Fruit fly (Drosophila melanogaster) whole organism, embryonic: Measurements from ENCODE around the gene TotA.
A peak's percentile ranks its signal among the peaks of the same experiment; 100 is the strongest.

Source experiments
- Aef1 ChIP-seq: fragments of 200-800 bp; sonication (Bioruptor generic); IDR thresholded peaks from 3 replicates; pipeline ENCODE4 v1.3.6; 2022; ENCODE audit warnings: missing biosample characterization, missing genetic modification characterization
- Bdp1 ChIP-seq: fragments of 200-800 bp; sonication (Bioruptor generic); optimal IDR thresholded peaks from 3 replicates; lab custom pipeline; 2016; ENCODE audit warnings: missing biosample characterization, missing genetic modification characterization
- CG10209 ChIP-seq: fragments of 200-800 bp; sonication (Bioruptor generic); optimal IDR thresholded peaks from 3 replicates; lab custom pipeline; 2017; ENCODE audit warnings: missing biosample characterization, mild to moderate bottlenecking, missing genetic modification characterization, missing genetic modification reagents
- CG10267 ChIP-seq: fragments of 200-800 bp; sonication (Bioruptor generic); optimal IDR thresholded peaks from 2 replicates; lab custom pipeline; 2018; ENCODE audit warnings: missing biosample characterization, mild to moderate bottlenecking, missing genetic modification characterization, moderate library complexity
- CG10654 ChIP-seq: fragments of 200-800 bp; sonication (Bioruptor generic); optimal IDR thresholded peaks from 2 replicates; lab custom pipeline; 2016; ENCODE audit warnings: missing biosample characterization, missing genetic modification characterization
- CG11398 ChIP-seq: fragments of 200-800 bp; sonication (Bioruptor generic); optimal IDR thresholded peaks from 2 replicates; lab custom pipeline; 2016; ENCODE audit warnings: missing biosample characterization, missing genetic modification characterization
- CG12391 ChIP-seq: fragments of 200-800 bp; sonication (Bioruptor generic); optimal IDR thresholded peaks from 3 replicates; lab custom pipeline; 2018; ENCODE audit warnings: missing biosample characterization, mild to moderate bottlenecking, missing genetic modification characterization, moderate library complexity
- CG13775 ChIP-seq: fragments of 200-800 bp; sonication (Bioruptor generic); optimal IDR thresholded peaks from 3 replicates; lab custom pipeline; 2017; ENCODE audit warnings: missing biosample characterization, mild to moderate bottlenecking, missing genetic modification characterization
- CG15011 ChIP-seq: fragments of 200-800 bp; sonication (Bioruptor generic); optimal IDR thresholded peaks from 3 replicates; lab custom pipeline; 2018; ENCODE audit warnings: missing biosample characterization, mild to moderate bottlenecking, missing genetic modification characterization
- CG16779 ChIP-seq: fragments of 200-800 bp; sonication (Bioruptor generic); IDR thresholded peaks from 2 replicates; pipeline ENCODE4 v1.3.6; 2022; ENCODE audit warnings: missing biosample characterization, missing genetic modification characterization
- CG2129 ChIP-seq: fragments of 200-800 bp; sonication (Bioruptor generic); IDR thresholded peaks from 2 replicates; pipeline ENCODE4 v1.3.6; 2022; ENCODE audit warnings: missing biosample characterization, missing genetic modification characterization; ENCODE audit not compliant: partially characterized antibody
- CG30431 ChIP-seq: fragments of 200-800 bp; sonication (Bioruptor generic); optimal IDR thresholded peaks from 2 replicates; lab custom pipeline; 2017; ENCODE audit warnings: missing biosample characterization, missing genetic modification characterization
- CG31365 ChIP-seq: fragments of 200-800 bp; sonication (Bioruptor generic); optimal IDR thresholded peaks from 2 replicates; lab custom pipeline; 2018; ENCODE audit warnings: missing biosample characterization, mild to moderate bottlenecking, missing genetic modification characterization
- CG3281 ChIP-seq: fragments of 200-800 bp; sonication (Bioruptor generic); optimal IDR thresholded peaks from 3 replicates; lab custom pipeline; 2017; ENCODE audit warnings: missing biosample characterization, mild to moderate bottlenecking, missing genetic modification characterization
- CG7372 ChIP-seq: fragments of 200-800 bp; sonication (Bioruptor generic); IDR thresholded peaks from 2 replicates; pipeline ENCODE4 v1.3.6; 2022; ENCODE audit warnings: missing biosample characterization, missing genetic modification characterization
- CG7987 ChIP-seq: fragments of 200-800 bp; sonication (Bioruptor generic); optimal IDR thresholded peaks from 2 replicates; lab custom pipeline; 2018; ENCODE audit warnings: missing biosample characterization, mild to moderate bottlenecking, missing genetic modification characterization, moderate library complexity
- CHES-1-like ChIP-seq: fragments of 200-800 bp; sonication (Bioruptor generic); optimal IDR thresholded peaks from 2 replicates; lab custom pipeline; 2016; ENCODE audit warnings: missing biosample characterization, missing genetic modification characterization
- Deaf1 ChIP-seq: fragments of 200-800 bp; optimal IDR thresholded peaks from 3 replicates; lab custom pipeline; 2019; ENCODE audit warnings: missing biosample characterization, mild to moderate bottlenecking, missing genetic modification characterization, moderate library complexity
- Doc2 ChIP-seq: fragments of 200-800 bp; sonication (Bioruptor generic); IDR thresholded peaks from 2 replicates; pipeline ENCODE4 v1.3.6; 2022; ENCODE audit warnings: missing biosample characterization, missing genetic modification characterization
- Fer2 ChIP-seq: fragments of 200-800 bp; sonication (Bioruptor generic); optimal IDR thresholded peaks from 2 replicates; lab custom pipeline; 2018; ENCODE audit warnings: missing biosample characterization, mild to moderate bottlenecking, missing genetic modification characterization, moderate library complexity
- Fer3 ChIP-seq: fragments of 200-800 bp; sonication (Bioruptor generic); optimal IDR thresholded peaks from 2 replicates; lab custom pipeline; 2018; ENCODE audit warnings: missing biosample characterization, mild to moderate bottlenecking, missing genetic modification characterization, moderate library complexity
- HLH4C ChIP-seq: fragments of 200-800 bp; sonication (Bioruptor generic); IDR thresholded peaks from 3 replicates; pipeline ENCODE4 v1.3.6; 2022; ENCODE audit warnings: missing biosample characterization, missing genetic modification characterization; ENCODE audit not compliant: partially characterized antibody
- Myb ChIP-seq: fragments of 200-800 bp; sonication (Bioruptor generic); optimal IDR thresholded peaks from 2 replicates; lab custom pipeline; 2016; ENCODE audit warnings: missing biosample characterization, missing genetic modification characterization
- Neu2 ChIP-seq: fragments of 200-800 bp; sonication (Bioruptor generic); optimal IDR thresholded peaks from 3 replicates; lab custom pipeline; 2016; ENCODE audit warnings: missing biosample characterization, missing genetic modification characterization, borderline replicate concordance
- Ravus ChIP-seq: fragments of 200-800 bp; sonication (Bioruptor generic); IDR thresholded peaks from 2 replicates; pipeline ENCODE4 v1.3.6; 2022; ENCODE audit warnings: missing biosample characterization, missing genetic modification characterization
- Sry-β ChIP-seq: fragments of 200-800 bp; sonication (Bioruptor generic); optimal IDR thresholded peaks from 2 replicates; lab custom pipeline; 2018; ENCODE audit warnings: missing biosample characterization, mild to moderate bottlenecking, missing genetic modification characterization, moderate library complexity
- aop ChIP-seq: fragments of 200-800 bp; sonication (Bioruptor generic); IDR thresholded peaks from 2 replicates; pipeline ENCODE4 v1.3.6; 2022; ENCODE audit warnings: missing biosample characterization, missing genetic modification characterization
- bigmax ChIP-seq: fragments of 200-800 bp; sonication (Bioruptor generic); optimal IDR thresholded peaks from 2 replicates; lab custom pipeline; 2018; ENCODE audit warnings: missing biosample characterization, mild to moderate bottlenecking, missing genetic modification characterization
- bowl ChIP-seq: fragments of 200-800 bp; sonication (Bioruptor generic); IDR thresholded peaks from 2 replicates; pipeline ENCODE4 v1.3.6; 2022; ENCODE audit warnings: missing biosample characterization, missing genetic modification characterization
- chif ChIP-seq, 2 experiments: fragments of 200-800 bp; sonication (Bioruptor generic); optimal IDR thresholded peaks; 3 replicates each; lab custom pipeline; 2016; ENCODE audit warnings: missing biosample characterization in 2 of 2, missing genetic modification characterization in 2 of 2
- chinmo ChIP-seq: fragments of 200-800 bp; sonication (Bioruptor generic); IDR thresholded peaks from 4 replicates; pipeline ENCODE4 v1.3.6; 2022; ENCODE audit warnings: missing biosample characterization, missing genetic modification characterization; ENCODE audit not compliant: partially characterized antibody
- crc ChIP-seq: fragments of 200-800 bp; sonication (Bioruptor generic); optimal IDR thresholded peaks from 2 replicates; lab custom pipeline; 2016; ENCODE audit warnings: missing biosample characterization, missing genetic modification characterization
- cwo ChIP-seq: fragments of 200-800 bp; sonication (Bioruptor generic); optimal IDR thresholded peaks from 3 replicates; lab custom pipeline; 2017; ENCODE audit warnings: missing biosample characterization, missing genetic modification characterization, mild to moderate bottlenecking, moderate library complexity, missing genetic modification reagents
- gro ChIP-seq: fragments of 200-800 bp; sonication (Bioruptor generic); optimal IDR thresholded peaks from 2 replicates; lab custom pipeline; 2016; ENCODE audit warnings: missing biosample characterization, missing genetic modification characterization
- lbe ChIP-seq: fragments of 200-800 bp; sonication (Bioruptor generic); optimal IDR thresholded peaks from 2 replicates; lab custom pipeline; 2016; ENCODE audit warnings: missing biosample characterization, mild to moderate bottlenecking, missing genetic modification characterization
- luna ChIP-seq: fragments of 200-800 bp; sonication (Bioruptor generic); optimal IDR thresholded peaks from 2 replicates; lab custom pipeline; 2016; ENCODE audit warnings: missing biosample characterization, missing genetic modification characterization
- maf-S ChIP-seq: fragments of 200-800 bp; sonication (Bioruptor generic); optimal IDR thresholded peaks from 2 replicates; lab custom pipeline; 2016; ENCODE audit warnings: missing biosample characterization, missing genetic modification characterization
- nmo ChIP-seq: fragments of 200-800 bp; sonication (Bioruptor generic); optimal IDR thresholded peaks from 2 replicates; lab custom pipeline; 2018; ENCODE audit warnings: missing biosample characterization, mild to moderate bottlenecking, missing genetic modification characterization, moderate library complexity
- rib ChIP-seq: fragments of 200-800 bp; sonication (Bioruptor generic); IDR thresholded peaks from 2 replicates; pipeline ENCODE4 v1.3.6; 2022; ENCODE audit warnings: missing biosample characterization, missing genetic modification characterization
- sens ChIP-seq: fragments of 200-800 bp; sonication (Bioruptor generic); peaks from one replicate; lab custom pipeline; 2016; ENCODE audit warnings: missing biosample characterization, missing genetic modification characterization
- slbo ChIP-seq: fragments of 200-800 bp; sonication (Bioruptor generic); IDR thresholded peaks from 2 replicates; pipeline ENCODE4 v1.3.6; 2022; ENCODE audit warnings: missing biosample characterization, missing genetic modification characterization
- stwl ChIP-seq: fragments of 200-800 bp; sonication (Bioruptor generic); optimal IDR thresholded peaks from 3 replicates; lab custom pipeline; 2018; ENCODE audit warnings: missing biosample characterization, mild to moderate bottlenecking, missing genetic modification characterization, moderate library complexity
- sug ChIP-seq: fragments of 200-800 bp; optimal IDR thresholded peaks from 2 replicates; lab custom pipeline; 2019; ENCODE audit warnings: missing biosample characterization, mild to moderate bottlenecking, missing genetic modification characterization, moderate library complexity
- tio ChIP-seq: fragments of 200-800 bp; sonication (Bioruptor generic); optimal IDR thresholded peaks from 2 replicates; lab custom pipeline; 2017; ENCODE audit warnings: missing biosample characterization, missing genetic modification characterization, inconsistent platforms
- trh ChIP-seq: fragments of 200-800 bp; sonication (Bioruptor generic); optimal IDR thresholded peaks from 2 replicates; lab custom pipeline; 2016; ENCODE audit warnings: missing biosample characterization, missing genetic modification characterization
- tup ChIP-seq: fragments of 200-800 bp; sonication (Bioruptor generic); optimal IDR thresholded peaks from 2 replicates; lab custom pipeline; 2016; ENCODE audit warnings: missing biosample characterization, mild to moderate bottlenecking, missing genetic modification characterization, moderate library complexity
- wdn ChIP-seq: fragments of 200-800 bp; sonication (Bioruptor generic); IDR thresholded peaks from 2 replicates; pipeline ENCODE4 v1.3.6; 2022; ENCODE audit warnings: missing biosample characterization, missing genetic modification characterization
- wek ChIP-seq: fragments of 200-800 bp; sonication (Bioruptor generic); optimal IDR thresholded peaks from 3 replicates; lab custom pipeline; 2018; ENCODE audit warnings: missing biosample characterization, mild to moderate bottlenecking, missing genetic modification characterization, moderate library complexity
- zen2 ChIP-seq: fragments of 200-800 bp; sonication (Bioruptor generic); IDR thresholded peaks from 3 replicates; pipeline ENCODE4 v1.3.6; 2022; ENCODE audit warnings: missing biosample characterization, missing genetic modification characterization; ENCODE audit not compliant: partially characterized antibody

TotA gene

dm6 chr3R:20830153-20830695 is 40.6 kb upstream of the TotA start, which contains the start of gene Adss:
TSS of gene Adss (minus strand) at chr3R:20830580.
- TF ChIP-seq HLH4C (GFP tag; lab: Robert Waterston, UW) = peak; percentile 23; the same call in 2 of the 3 replicates
- peak; percentile 62 for TF ChIP-seq Myb (GFP tag; lab: Kevin White, UChicago)
- TF ChIP-seq aop (GFP tag; lab: Robert Waterston, UW) = 0 out of 2 replicates have a peak, but pooled peaks have one; percentile 51
- TF ChIP-seq Deaf1 (tag; lab: Kevin White, UChicago) = peak; percentile 78
- TF ChIP-seq Fer3 (tag; lab: Kevin White, UChicago) = peak; percentile 22
- no peak for TF ChIP-seq CG15011
- no peak for TF ChIP-seq CG31365
- TF ChIP-seq CG10209 (GFP tag; lab: Kevin White, UChicago) = no peak
- TF ChIP-seq lbe (GFP tag; lab: Kevin White, UChicago) = no peak
- peak in 1 of 2 experiments; percentile 24 for TF ChIP-seq chif (GFP tag; optimal IDR thresholded peaks at IDR 0.05; lab: Kevin White, UChicago)
- TF ChIP-seq tup (GFP tag; lab: Kevin White, UChicago) = peak; percentile 5
- peak; percentile 47 for TF ChIP-seq CG11398 (GFP tag; lab: Kevin White, UChicago)
- TF ChIP-seq sug (tag; lab: Kevin White, UChicago) = peak; percentile 32
- TF ChIP-seq CG2129 (GFP tag; lab: Robert Waterston, UW) = no peak
- no peak for TF ChIP-seq Sry-β (GFP tag; lab: Kevin White, UChicago)
- TF ChIP-seq bowl (GFP tag; lab: Robert Waterston, UW) = peak; percentile 54; the same call in 1 of the 2 replicates
- peak; percentile 6; the same call in 2 of the 4 replicates for TF ChIP-seq chinmo (GFP tag; lab: Robert Waterston, UW)
- peak; percentile 39 for TF ChIP-seq CHES-1-like (GFP tag; lab: Kevin White, UChicago)
- TF ChIP-seq bigmax (GFP tag; lab: Kevin White, UChicago) = no peak
- TF ChIP-seq zen2 = no peak
- peak; percentile 40; the same call in 1 of the 2 replicates for TF ChIP-seq wdn (GFP tag; lab: Robert Waterston, UW)
- peak; percentile 59 for TF ChIP-seq CG7987 (GFP tag; lab: Kevin White, UChicago)
- no peak for TF ChIP-seq tio (GFP tag; lab: Kevin White, UChicago)
- no peak for TF ChIP-seq Ravus (GFP tag; lab: Robert Waterston, UW)
- no peak for TF ChIP-seq Aef1 (GFP tag; lab: Robert Waterston, UW)
- no peak for TF ChIP-seq Neu2 (GFP tag; lab: Kevin White, UChicago)
- TF ChIP-seq sens (GFP tag; lab: Kevin White, UChicago) = peak; percentile 73
- TF ChIP-seq nmo (GFP tag; lab: Kevin White, UChicago) = peak; percentile 29
- TF ChIP-seq CG3281 (GFP tag; lab: Kevin White, UChicago) = peak; percentile 29
- peak; percentile 52; the same call in 1 of the 2 replicates for TF ChIP-seq rib (GFP tag; lab: Robert Waterston, UW)
- TF ChIP-seq Doc2 (GFP tag; lab: Robert Waterston, UW) = no peak
- TF ChIP-seq cwo (GFP tag; lab: Kevin White, UChicago) = peak; percentile 28
- TF ChIP-seq slbo (GFP tag; lab: Robert Waterston, UW) = peak; percentile 54
- TF ChIP-seq trh (GFP tag; lab: Kevin White, UChicago) = no peak
- peak; percentile 21 for TF ChIP-seq luna (GFP tag; lab: Kevin White, UChicago)
- TF ChIP-seq CG16779 (GFP tag; lab: Robert Waterston, UW) = 0 out of 2 replicates have a peak, but pooled peaks have one; percentile 56
- 0 out of 2 replicates have a peak, but pooled peaks have one; percentile 35 for TF ChIP-seq CG7372
- TF ChIP-seq CG10267 = peak; percentile 18
- TF ChIP-seq CG30431 (GFP tag; lab: Kevin White, UChicago) = no peak
- peak; percentile 51 for TF ChIP-seq gro (GFP tag; lab: Kevin White, UChicago)
- peak; percentile 13 for TF ChIP-seq wek
- peak; percentile 4 for TF ChIP-seq maf-S
- TF ChIP-seq CG13775 (GFP tag; lab: Kevin White, UChicago) = peak; percentile 7
- TF ChIP-seq stwl (tag; lab: Kevin White, UChicago) = peak; percentile 47
- peak; percentile 29 for TF ChIP-seq CG12391
- no peak for TF ChIP-seq crc (GFP tag; lab: Kevin White, UChicago)
- TF ChIP-seq Bdp1 (GFP tag; lab: Kevin White, UChicago) = peak; percentile 18
- TF ChIP-seq Fer2 (tag; lab: Kevin White, UChicago) = no peak
- no peak for TF ChIP-seq CG10654 (GFP tag; lab: Kevin White, UChicago)
